Fruit fly (Drosophila melanogaster) whole organism, embryonic: Measurements from ENCODE around the gene Rab6.

Experiments
- Asciz ChIP-seq: fragments of 200-800 bp; sonication (Bioruptor generic); optimal IDR thresholded peaks from 2 replicates; lab custom pipeline; 2017; ENCODE audit warnings: missing biosample characterization, mild to moderate bottlenecking, missing genetic modification characterization, missing genetic modification reagents
- Atf3 ChIP-seq: fragments of 200-800 bp; sonication (Bioruptor generic); optimal IDR thresholded peaks from 3 replicates; lab custom pipeline; 2016; ENCODE audit warnings: missing biosample characterization, missing genetic modification characterization
- Atf6 ChIP-seq: fragments of 200-800 bp; sonication (Bioruptor generic); IDR thresholded peaks from 2 replicates; pipeline ENCODE4 v1.3.6; 2022; ENCODE audit warnings: missing biosample characterization, missing genetic modification characterization
- CG10209 ChIP-seq: fragments of 200-800 bp; sonication (Bioruptor generic); optimal IDR thresholded peaks from 3 replicates; lab custom pipeline; 2017; ENCODE audit warnings: missing biosample characterization, mild to moderate bottlenecking, missing genetic modification characterization, missing genetic modification reagents
- CG11085 ChIP-seq: fragments of 200-800 bp; sonication (Bioruptor generic); IDR thresholded peaks from 2 replicates; pipeline ENCODE4 v1.3.6; 2022; ENCODE audit warnings: missing biosample characterization, missing genetic modification characterization
- CG11247 ChIP-seq: fragments of 200-800 bp; sonication (Bioruptor generic); IDR thresholded peaks from 2 replicates; pipeline ENCODE4 v1.3.6; 2022; ENCODE audit warnings: missing biosample characterization, missing genetic modification characterization
- CG11695 ChIP-seq: fragments of 200-800 bp; sonication (Bioruptor generic); IDR thresholded peaks from 3 replicates; pipeline ENCODE4 v1.3.6; 2022; ENCODE audit warnings: missing biosample characterization, missing genetic modification characterization
- CG1233 ChIP-seq: fragments of 200-800 bp; sonication (Bioruptor generic); optimal IDR thresholded peaks from 4 replicates; lab custom pipeline; 2018; ENCODE audit warnings: missing biosample characterization, mild to moderate bottlenecking, missing genetic modification characterization
- CG12769 ChIP-seq: fragments of 200-800 bp; sonication (Bioruptor generic); optimal IDR thresholded peaks from 2 replicates; lab custom pipeline; 2019; ENCODE audit warnings: missing biosample characterization, mild to moderate bottlenecking, missing genetic modification characterization, moderate library complexity
- CG13624 ChIP-seq: fragments of 200-800 bp; sonication (Bioruptor generic); optimal IDR thresholded peaks from 2 replicates; lab custom pipeline; 2016; ENCODE audit warnings: missing biosample characterization, missing genetic modification characterization
- CG31224 ChIP-seq: fragments of 200-800 bp; sonication (Bioruptor generic); IDR thresholded peaks from 2 replicates; pipeline ENCODE4 v1.3.6; 2022; ENCODE audit warnings: missing biosample characterization, missing genetic modification characterization
- CG32532 ChIP-seq: fragments of 200-800 bp; sonication (Bioruptor generic); IDR thresholded peaks from 2 replicates; pipeline ENCODE4 v1.3.6; 2022; ENCODE audit warnings: missing biosample characterization, missing genetic modification characterization
- CG34422 ChIP-seq: fragments of 200-800 bp; sonication (Bioruptor generic); IDR thresholded peaks from 3 replicates; pipeline ENCODE4 v1.3.6; 2022; ENCODE audit warnings: missing biosample characterization, missing genetic modification characterization
- CG3726 ChIP-seq: fragments of 200-800 bp; sonication (Bioruptor generic); IDR thresholded peaks from 3 replicates; pipeline ENCODE4, ENCODE4 v1.3.6; 2022; ENCODE audit warnings: missing biosample characterization, missing genetic modification characterization
- CG3838 ChIP-seq: fragments of 200-800 bp; sonication (Bioruptor generic); optimal IDR thresholded peaks from 3 replicates; lab custom pipeline; 2016; ENCODE audit warnings: missing biosample characterization, missing genetic modification characterization
- CG4282 ChIP-seq: fragments of 200-800 bp; sonication (Bioruptor generic); optimal IDR thresholded peaks from 2 replicates; lab custom pipeline; 2016; ENCODE audit warnings: missing biosample characterization, missing genetic modification characterization
- CG4730 ChIP-seq: fragments of 200-800 bp; sonication (Bioruptor generic); IDR thresholded peaks from 2 replicates; pipeline ENCODE4 v1.3.6; 2022; ENCODE audit warnings: missing biosample characterization, missing genetic modification characterization
- CG4820 ChIP-seq: fragments of 200-800 bp; sonication (Bioruptor generic); optimal IDR thresholded peaks from 3 replicates; lab custom pipeline; 2016; ENCODE audit warnings: missing biosample characterization, missing genetic modification characterization
- CG7928 ChIP-seq: fragments of 200-800 bp; sonication (Bioruptor generic); optimal IDR thresholded peaks from 2 replicates; lab custom pipeline; 2017; ENCODE audit warnings: missing biosample characterization, mild to moderate bottlenecking, missing genetic modification characterization
- CG8478 ChIP-seq: fragments of >200 bp; optimal IDR thresholded peaks from 2 replicates; lab custom pipeline; 2018
- CHES-1-like ChIP-seq: fragments of 200-800 bp; sonication (Bioruptor generic); optimal IDR thresholded peaks from 2 replicates; lab custom pipeline; 2016; ENCODE audit warnings: missing biosample characterization, missing genetic modification characterization
- Dbx ChIP-seq: fragments of 200-800 bp; sonication (Bioruptor generic); IDR thresholded peaks from 3 replicates; pipeline ENCODE4 v1.3.6; 2022; ENCODE audit warnings: missing biosample characterization, missing genetic modification characterization
- Drgx ChIP-seq: fragments of 200-800 bp; sonication (Bioruptor generic); IDR thresholded peaks from 2 replicates; pipeline ENCODE4 v1.3.6; 2022; ENCODE audit warnings: missing biosample characterization, missing genetic modification characterization
- Fer3 ChIP-seq: fragments of 200-800 bp; sonication (Bioruptor generic); optimal IDR thresholded peaks from 2 replicates; lab custom pipeline; 2018; ENCODE audit warnings: missing biosample characterization, mild to moderate bottlenecking, missing genetic modification characterization, moderate library complexity
- HLH3B ChIP-seq: fragments of 200-800 bp; sonication (Bioruptor generic); IDR thresholded peaks from 2 replicates; pipeline ENCODE4 v1.3.6; 2022; ENCODE audit warnings: missing biosample characterization, missing genetic modification characterization
- Kr ChIP-seq: fragments of 200-800 bp; sonication (Bioruptor generic); optimal IDR thresholded peaks from 2 replicates; lab custom pipeline; 2017; ENCODE audit warnings: missing biosample characterization, mild to moderate bottlenecking, missing genetic modification characterization
- MESR4 ChIP-seq: fragments of 200-800 bp; sonication (Bioruptor generic); optimal IDR thresholded peaks from 2 replicates; lab custom pipeline; 2018; ENCODE audit warnings: missing biosample characterization, mild to moderate bottlenecking, missing genetic modification characterization, moderate library complexity
- Nf-YA ChIP-seq: fragments of 200-800 bp; sonication (Bioruptor generic); IDR thresholded peaks from 2 replicates; pipeline ENCODE4 v1.3.6; 2022; ENCODE audit warnings: missing biosample characterization, missing genetic modification characterization
- Ptx1 ChIP-seq: fragments of 200-800 bp; sonication (Bioruptor generic); IDR thresholded peaks from 2 replicates; pipeline ENCODE4 v1.3.6; 2022; ENCODE audit warnings: missing biosample characterization, missing genetic modification characterization
- Rfx ChIP-seq: fragments of 200-800 bp; sonication (Bioruptor generic); IDR thresholded peaks from 2 replicates; pipeline ENCODE4 v1.3.6; 2022; ENCODE audit warnings: missing biosample characterization, missing genetic modification characterization
- Vsx1 ChIP-seq: fragments of 200-800 bp; sonication (Bioruptor generic); optimal IDR thresholded peaks from 2 replicates; lab custom pipeline; 2017; ENCODE audit warnings: missing biosample characterization, mild to moderate bottlenecking, missing genetic modification characterization, missing genetic modification reagents
- Xbp1 ChIP-seq: fragments of 200-800 bp; sonication (Bioruptor generic); optimal IDR thresholded peaks from 3 replicates; lab custom pipeline; 2016; ENCODE audit warnings: missing biosample characterization, mild to moderate bottlenecking, missing genetic modification characterization
- btn ChIP-seq: fragments of 200-800 bp; sonication (Bioruptor generic); optimal IDR thresholded peaks from 2 replicates; lab custom pipeline; 2016; ENCODE audit warnings: missing biosample characterization, missing genetic modification characterization
- cad ChIP-seq: fragments of >200 bp; optimal IDR thresholded peaks from 2 replicates; lab custom pipeline; 2017; ENCODE audit warnings: missing biosample characterization, missing genetic modification characterization
- cato ChIP-seq: fragments of 200-800 bp; sonication (Bioruptor generic); optimal IDR thresholded peaks from 2 replicates; lab custom pipeline; 2016; ENCODE audit warnings: missing biosample characterization, missing genetic modification characterization, borderline replicate concordance
- caup ChIP-seq: fragments of 200-800 bp; sonication (Bioruptor generic); optimal IDR thresholded peaks from 3 replicates; lab custom pipeline; 2017; ENCODE audit warnings: missing biosample characterization, mild to moderate bottlenecking, missing genetic modification characterization, moderate library complexity; ENCODE audit not compliant: severe bottlenecking
- cg ChIP-seq: fragments of 200-800 bp; sonication (Bioruptor generic); optimal IDR thresholded peaks from 3 replicates; lab custom pipeline; 2019; ENCODE audit warnings: missing biosample characterization, mild to moderate bottlenecking, missing genetic modification characterization, moderate library complexity
- ci ChIP-seq: fragments of 200-800 bp; sonication (Bioruptor generic); IDR thresholded peaks from 3 replicates; pipeline ENCODE4 v1.3.6; 2022; ENCODE audit warnings: missing biosample characterization, missing genetic modification characterization
- dm ChIP-seq: fragments of 200-800 bp; sonication (Bioruptor generic); optimal IDR thresholded peaks from 3 replicates; lab custom pipeline; 2016; ENCODE audit warnings: missing biosample characterization, missing genetic modification characterization
- fu2 ChIP-seq: fragments of 200-800 bp; sonication (Bioruptor generic); optimal IDR thresholded peaks from 2 replicates; lab custom pipeline; 2016; ENCODE audit warnings: missing biosample characterization, missing genetic modification characterization
- hkb ChIP-seq, 2 experiments: fragments of 200-800 bp in 1 of 2; fragments of >200 bp in 1 of 2; sonication (Bioruptor generic) in 1 of 2; IDR thresholded peaks in 1 of 2; optimal IDR thresholded peaks in 1 of 2; 2 replicates each; pipeline versions ENCODE4 v1.3.6 to Lab custom; 2017 to 2022; ENCODE audit warnings: missing biosample characterization in 1 of 2, missing genetic modification characterization in 1 of 2
- jing ChIP-seq: fragments of 200-800 bp; sonication (Bioruptor generic); optimal IDR thresholded peaks from 2 replicates; lab custom pipeline; 2018; ENCODE audit warnings: missing biosample characterization, mild to moderate bottlenecking, missing genetic modification characterization
- lab ChIP-seq: fragments of 200-800 bp; sonication (Bioruptor generic); optimal IDR thresholded peaks from 3 replicates; lab custom pipeline; 2017; ENCODE audit warnings: missing biosample characterization, missing genetic modification characterization, mild to moderate bottlenecking, moderate library complexity, missing genetic modification reagents
- luna ChIP-seq: fragments of 200-800 bp; sonication (Bioruptor generic); optimal IDR thresholded peaks from 2 replicates; lab custom pipeline; 2016; ENCODE audit warnings: missing biosample characterization, missing genetic modification characterization
- pros ChIP-seq: fragments of 200-800 bp; sonication (Bioruptor generic); optimal IDR thresholded peaks from 3 replicates; lab custom pipeline; 2019; ENCODE audit warnings: missing biosample characterization, mild to moderate bottlenecking, missing genetic modification characterization, moderate library complexity
- ro ChIP-seq: fragments of 200-800 bp; sonication (Bioruptor generic); IDR thresholded peaks from 2 replicates; pipeline ENCODE4 v1.3.6; 2022; ENCODE audit warnings: missing biosample characterization, missing genetic modification characterization
- run ChIP-seq: fragments of 200-800 bp; sonication (Bioruptor generic); optimal IDR thresholded peaks from 3 replicates; lab custom pipeline; 2018; ENCODE audit warnings: missing biosample characterization, mild to moderate bottlenecking, missing genetic modification characterization
- stc ChIP-seq: fragments of 200-800 bp; sonication (Bioruptor generic); IDR thresholded peaks from 2 replicates; pipeline ENCODE4 v1.3.6; 2022; ENCODE audit warnings: missing biosample characterization, missing genetic modification characterization
- vnd ChIP-seq: fragments of 200-800 bp; sonication (Bioruptor generic); IDR thresholded peaks from 3 replicates; pipeline ENCODE4 v1.3.6; 2022; ENCODE audit warnings: missing biosample characterization, missing genetic modification characterization; ENCODE audit not compliant: partially characterized antibody

The Rab6 gene

DNA sequence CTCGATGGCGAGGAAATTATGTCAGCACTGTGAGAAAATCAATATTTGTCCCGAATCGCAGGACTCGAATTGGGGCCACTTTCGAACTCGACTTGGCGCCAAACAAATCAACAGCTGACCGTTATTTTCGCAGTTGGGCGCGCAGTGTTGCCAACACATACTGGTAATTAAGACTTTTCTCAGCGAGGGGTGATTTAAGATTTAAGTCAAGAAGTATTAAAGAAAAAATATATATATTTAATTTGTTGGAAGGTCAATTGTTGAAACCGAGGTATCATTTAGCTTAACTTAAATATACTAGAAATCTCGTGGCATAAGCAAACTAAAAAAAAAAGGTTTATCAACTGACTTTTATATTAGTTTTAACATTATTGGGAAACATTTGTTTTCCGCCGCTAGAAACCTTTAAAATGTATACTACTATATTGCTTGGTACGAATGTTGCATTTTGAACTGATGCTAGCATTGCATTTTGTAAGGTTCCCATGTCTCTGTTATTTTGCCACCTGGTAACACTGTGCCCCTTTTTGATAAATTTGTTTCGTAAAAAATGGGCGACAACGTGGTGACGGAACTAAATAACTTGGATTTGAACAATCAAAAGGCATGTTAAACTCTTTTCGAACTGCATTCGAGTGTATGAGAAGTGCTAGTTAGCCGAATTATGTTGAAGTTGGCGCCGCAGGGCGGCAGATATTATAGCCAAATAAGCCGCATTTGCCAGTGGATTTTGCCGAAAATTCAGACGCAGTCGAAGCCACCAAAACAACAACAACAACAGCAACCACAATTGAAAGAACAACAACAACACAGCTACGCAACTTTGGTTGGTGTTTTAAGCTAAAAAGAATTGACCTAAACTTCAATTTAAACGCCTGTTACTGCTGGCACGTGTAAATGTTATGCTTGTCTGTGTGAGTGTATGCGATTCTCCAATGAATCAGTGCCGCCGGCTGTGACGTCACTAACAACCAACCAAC, 5.4 kb downstream of the Rab6 start, which contains the start of the genes Patsas and ThrRS (continued):
- peak; percentile 86 for TF ChIP-seq caup (GFP tag; lab: Kevin White, UChicago)
- peak; percentile 69 for TF ChIP-seq cg (GFP tag; lab: Kevin White, UChicago)
- peak; percentile 81 for TF ChIP-seq CG4730 (GFP tag; lab: Robert Waterston, UW)
- peak; percentile 69 for TF ChIP-seq fu2 (GFP tag; lab: Kevin White, UChicago)
- peak; percentile 83 for TF ChIP-seq Drgx
- TF ChIP-seq HLH3B (GFP tag; lab: Robert Waterston, UW): peak; percentile 81
- no peak for TF ChIP-seq Vsx1 (GFP tag; lab: Kevin White, UChicago)
- peak; percentile 87 for TF ChIP-seq MESR4 (GFP tag; lab: Kevin White, UChicago)
- TF ChIP-seq Asciz (GFP tag; lab: Kevin White, UChicago): peak; percentile 72
- TF ChIP-seq ci (GFP tag; lab: Robert Waterston, UW): peak; percentile 78
- peak; percentile 75 for TF ChIP-seq CG11085 (GFP tag; lab: Robert Waterston, UW)
- TF ChIP-seq Nf-YA: peak; percentile 64
- peak; percentile 92 for TF ChIP-seq Xbp1 (GFP tag; lab: Kevin White, UChicago)
- no peak for TF ChIP-seq jing (GFP tag; lab: Kevin White, UChicago)
- no peak for TF ChIP-seq Kr (GFP tag; lab: Kevin White, UChicago)
- peak; percentile 55 for TF ChIP-seq CHES-1-like
- peak; percentile 86 for TF ChIP-seq CG10209 (GFP tag; lab: Kevin White, UChicago)
- TF ChIP-seq cad (GFP tag; lab: Kevin White, UChicago): no peak
- peak; percentile 69 for TF ChIP-seq CG34422 (GFP tag; lab: Robert Waterston, UW)
- TF ChIP-seq btn: no peak
- peak; percentile 70 for TF ChIP-seq CG11247 (GFP tag; lab: Robert Waterston, UW)
- peak; percentile 24 for TF ChIP-seq luna (GFP tag; lab: Kevin White, UChicago)
- TF ChIP-seq ro (GFP tag; lab: Robert Waterston, UW): no peak
- TF ChIP-seq vnd (GFP tag; lab: Robert Waterston, UW): no peak
- peak; percentile 78 for TF ChIP-seq CG13624 (GFP tag; lab: Kevin White, UChicago)
- TF ChIP-seq Dbx (GFP tag; lab: Robert Waterston, UW): peak; percentile 84
- peak; percentile 90 for TF ChIP-seq lab (GFP tag; lab: Kevin White, UChicago)
- peak; percentile 87 for TF ChIP-seq Fer3 (tag; lab: Kevin White, UChicago)
- peak; percentile 73 for TF ChIP-seq Atf3 (GFP tag; lab: Kevin White, UChicago)
- peak; percentile 65 for TF ChIP-seq stc (GFP tag; lab: Robert Waterston, UW)
- peak; percentile 88 for TF ChIP-seq CG32532 (GFP tag; lab: Robert Waterston, UW)
- peak; percentile 61 for TF ChIP-seq dm (GFP tag; lab: Kevin White, UChicago)
- TF ChIP-seq CG7928 (GFP tag; lab: Kevin White, UChicago): peak; percentile 65
- peak; percentile 72; the same call in 2 of the 3 replicates for TF ChIP-seq CG3726
- peak; percentile 84 for TF ChIP-seq CG4820 (GFP tag; lab: Kevin White, UChicago)
- TF ChIP-seq CG4282 (GFP tag; lab: Kevin White, UChicago): peak; percentile 19
- peak; percentile 87 for TF ChIP-seq Rfx (GFP tag; lab: Robert Waterston, UW)
- TF ChIP-seq CG11695 (GFP tag; lab: Robert Waterston, UW): peak; percentile 77; the same call in 2 of the 3 replicates
- TF ChIP-seq cato: peak; percentile 83
- peak; percentile 97 for TF ChIP-seq hkb (optimal IDR thresholded peaks at IDR 0.05; lab: Kevin White, UChicago)
- peak; percentile 81 for TF ChIP-seq hkb (GFP tag; IDR thresholded peaks at IDR 0.05; lab: Robert Waterston, UW)
- peak; percentile 18 for TF ChIP-seq run (tag; lab: Kevin White, UChicago)
- no peak for TF ChIP-seq pros (GFP tag; lab: Kevin White, UChicago)
- TF ChIP-seq CG31224: peak; percentile 67
- TF ChIP-seq CG12769 (tag; lab: Kevin White, UChicago): no peak
- peak; percentile 90 for TF ChIP-seq Ptx1 (GFP tag; lab: Robert Waterston, UW)
- TF ChIP-seq CG1233 (GFP tag; lab: Kevin White, UChicago): peak; percentile 82
- TF ChIP-seq Atf6: peak; percentile 68; the same call in 1 of the 2 replicates
- no peak for TF ChIP-seq CG8478
- TF ChIP-seq CG3838 (GFP tag; lab: Kevin White, UChicago): peak; percentile 61
